Worm (Caenorhabditis elegans): ENCODE measurements around the gene srw-33.

Gene srw-33

ce11 chrV:15487764-15488163, 36.4 kb upstream of the srw-33 start, which contains the start of gene srw-21:
Gene srw-21 (plus strand): TSS chrV:15488064.
- TF ChIP-seq tra-4 (tag; optimal IDR thresholded peaks at IDR 0.05): no peak
- no peak for TF ChIP-seq hmbx-1 (tag; optimal IDR thresholded peaks at IDR 0.05)
- no peak for TF ChIP-seq aly-1 (tag; optimal IDR thresholded peaks at IDR 0.05)
- no peak for TF ChIP-seq hmg-4 (GFP tag; optimal IDR thresholded peaks at IDR 0.05)

ce11 chrV:15484537-15484936, 33.2 kb upstream of the srw-33 start, which contains the start of gene C06B8.3:
Gene C06B8.3 (minus strand): TSS chrV:15484637.
- TF ChIP-seq hmg-4 (GFP tag; optimal IDR thresholded peaks at IDR 0.05) (no peak), tbx-37 (GFP tag; conservative IDR thresholded peaks at IDR 0.05) (no peak), F13C5.2 (tag; optimal IDR thresholded peaks at IDR 0.05) (no peak), ets-7 (tag; optimal IDR thresholded peaks at IDR 0.05) (no peak), ama-1 (optimal IDR thresholded peaks at IDR 0.05) (no peak), hnd-1 (tag; optimal IDR thresholded peaks at IDR 0.05) (no peak), flt-1 (GFP tag; IDR thresholded peaks at IDR 0.05) (no peak), B0310.2 (tag; optimal IDR thresholded peaks at IDR 0.05) (no peak), hmbx-1 (tag; optimal IDR thresholded peaks at IDR 0.05) (no peak), tbx-11 (GFP tag; IDR thresholded peaks at IDR 0.05) (no peak), tra-4 (tag; optimal IDR thresholded peaks at IDR 0.05) (no peak), ceh-36 (tag; optimal IDR thresholded peaks at IDR 0.05) (no peak), pes-1 (GFP tag; IDR thresholded peaks at IDR 0.05) (no peak), ceh-13 (GFP tag; optimal IDR thresholded peaks at IDR 0.05) (no peak)

ce11 chrV:15483563-15483962, 32.2 kb upstream of the srw-33 start:
- no peak for TF ChIP-seq hnd-1 (tag; optimal IDR thresholded peaks at IDR 0.05)

ce11 chrV:15481374-15481773, 30.1 kb upstream of the srw-33 start, which contains the start of gene nhr-150:
Gene nhr-150 (minus strand): TSS chrV:15481465.
- TF ChIP-seq ets-7 (tag; optimal IDR thresholded peaks at IDR 0.05): no peak
- no peak for TF ChIP-seq pes-1 (GFP tag; IDR thresholded peaks at IDR 0.05)
- TF ChIP-seq B0310.2 (tag; optimal IDR thresholded peaks at IDR 0.05): no peak

- no peak for TF ChIP-seq pes-1 (GFP tag; IDR thresholded peaks at IDR 0.05)
- TF ChIP-seq ets-7 (tag; optimal IDR thresholded peaks at IDR 0.05): no peak
- no peak for TF ChIP-seq ceh-13 (GFP tag; optimal IDR thresholded peaks at IDR 0.05)
- no peak for TF ChIP-seq B0310.2 (tag; optimal IDR thresholded peaks at IDR 0.05)
- TF ChIP-seq scrt-1 (GFP tag; IDR thresholded peaks at IDR 0.05): no peak
- TF ChIP-seq hmbx-1 (tag; optimal IDR thresholded peaks at IDR 0.05): no peak
- no peak for TF ChIP-seq tbx-11 (GFP tag; IDR thresholded peaks at IDR 0.05)
- no peak for TF ChIP-seq tbx-37 (GFP tag; conservative IDR thresholded peaks at IDR 0.05)
- TF ChIP-seq aly-1 (tag; optimal IDR thresholded peaks at IDR 0.05): no peak
- TF ChIP-seq hnd-1 (tag; optimal IDR thresholded peaks at IDR 0.05): no peak
Measured at ce11 chrV:15480505-15481075, 29.3 kb upstream of the srw-33 start.

ce11 chrV:15479825-15480224, 28.5 kb upstream of the srw-33 start:
- TF ChIP-seq sea-1 (GFP tag; conservative IDR thresholded peaks at IDR 0.05): no peak
- TF ChIP-seq tbx-37 (GFP tag; conservative IDR thresholded peaks at IDR 0.05): no peak

ce11 chrV:15479107-15479506, 27.8 kb upstream of the srw-33 start:
- TF ChIP-seq ceh-36 (tag; optimal IDR thresholded peaks at IDR 0.05) (no peak), sea-1 (GFP tag; conservative IDR thresholded peaks at IDR 0.05) (no peak), tbx-11 (GFP tag; IDR thresholded peaks at IDR 0.05) (no peak), F13C5.2 (tag; optimal IDR thresholded peaks at IDR 0.05) (no peak), scrt-1 (GFP tag; IDR thresholded peaks at IDR 0.05) (no peak), ceh-13 (GFP tag; optimal IDR thresholded peaks at IDR 0.05) (no peak), hmbx-1 (tag; optimal IDR thresholded peaks at IDR 0.05) (no peak), hmg-4 (GFP tag; optimal IDR thresholded peaks at IDR 0.05) (no peak), tra-4 (tag; optimal IDR thresholded peaks at IDR 0.05) (no peak)

- TF ChIP-seq ceh-36 (tag; optimal IDR thresholded peaks at IDR 0.05): no peak
- TF ChIP-seq ets-7 (tag; optimal IDR thresholded peaks at IDR 0.05): no peak
- no peak for TF ChIP-seq sea-1 (GFP tag; conservative IDR thresholded peaks at IDR 0.05)
- TF ChIP-seq ama-1 (optimal IDR thresholded peaks at IDR 0.05): no peak
- no peak for TF ChIP-seq ceh-13 (GFP tag; optimal IDR thresholded peaks at IDR 0.05)
- no peak for TF ChIP-seq hmg-4 (GFP tag; optimal IDR thresholded peaks at IDR 0.05)
- no peak for TF ChIP-seq tbx-11 (GFP tag; IDR thresholded peaks at IDR 0.05)
- no peak for TF ChIP-seq tra-4 (tag; optimal IDR thresholded peaks at IDR 0.05)
- TF ChIP-seq F13C5.2 (tag; optimal IDR thresholded peaks at IDR 0.05): no peak
- TF ChIP-seq hnd-1 (tag; optimal IDR thresholded peaks at IDR 0.05): no peak
- TF ChIP-seq pes-1 (GFP tag; IDR thresholded peaks at IDR 0.05): no peak
Measured at ce11 chrV:15478597-15478996, 27.3 kb upstream of the srw-33 start, which contains the start of gene C06B8.2. Gene C06B8.2 (minus strand): TSS chrV:15478749.

- no peak for TF ChIP-seq tbx-11 (GFP tag; IDR thresholded peaks at IDR 0.05)
- no peak for TF ChIP-seq sea-1 (GFP tag; conservative IDR thresholded peaks at IDR 0.05)
- TF ChIP-seq hmg-4 (GFP tag; optimal IDR thresholded peaks at IDR 0.05): no peak
- no peak for TF ChIP-seq ets-7 (tag; optimal IDR thresholded peaks at IDR 0.05)
- TF ChIP-seq hmbx-1 (tag; optimal IDR thresholded peaks at IDR 0.05): no peak
- no peak for TF ChIP-seq ama-1 (optimal IDR thresholded peaks at IDR 0.05)
- no peak for TF ChIP-seq tbx-37 (GFP tag; conservative IDR thresholded peaks at IDR 0.05)
Measured at ce11 chrV:15471029-15471428, 19.7 kb upstream of the srw-33 start, which contains the start of gene dpf-1. Gene dpf-1 (plus strand): TSS chrV:15471329.

Measured in whole organism, early embryonic.